Fruit fly (Drosophila melanogaster): ENCODE results near the gene CG7483.

dm6 chr3R:8290478-8290877, 22.5 kb upstream of the CG7483 start, which contains the start of gene CG11672:
- no peak for TF ChIP-seq psq (optimal IDR thresholded peaks at IDR 0.05)
- no peak for TF ChIP-seq h (optimal IDR thresholded peaks at IDR 0.05)
- TF ChIP-seq insv (optimal IDR thresholded peaks at IDR 0.05), result no peak
- TF ChIP-seq Myc (optimal IDR thresholded peaks at IDR 0.05), result no peak
- TF ChIP-seq ttk (optimal IDR thresholded peaks at IDR 0.05), result no peak

Measured in Kc167 (cell line).